Fruit fly (Drosophila melanogaster): ENCODE measurements around the gene Unc-76.

The Unc-76 gene

DNA sequence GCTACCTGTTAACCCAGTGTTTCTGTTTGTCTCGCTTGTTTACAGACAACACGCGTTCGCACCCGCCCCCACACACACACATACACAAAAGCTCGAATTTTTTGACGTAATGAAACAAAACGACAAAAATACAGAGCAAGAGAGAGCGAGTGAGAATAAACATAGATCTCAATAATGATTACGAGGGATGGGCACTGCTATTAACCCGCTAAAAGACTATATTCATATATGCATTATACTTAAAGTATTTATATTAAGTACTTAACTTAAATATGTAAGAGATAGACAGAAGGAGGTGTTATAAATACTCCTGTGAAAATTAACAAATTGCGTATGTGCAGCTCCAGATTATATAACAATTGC, 61.4 kb downstream of the Unc-76 start (continued):
- TF ChIP-seq CG18619 (GFP tag; optimal IDR thresholded peaks at IDR 0.05) (peak; percentile 23), CG9932 (GFP tag; IDR thresholded peaks at IDR 0.05) (peak; percentile 60), Dbx (GFP tag; IDR thresholded peaks at IDR 0.05) (peak; percentile 63; the same call in 2 of the 3 replicates), Rfx (GFP tag; IDR thresholded peaks at IDR 0.05) (peak; percentile 59), prd (optimal IDR thresholded peaks at IDR 0.05) (no peak), prd (GFP tag; IDR thresholded peaks at IDR 0.05) (peak; percentile 35; the same call in 2 of the 3 replicates), corto (GFP tag; optimal IDR thresholded peaks at IDR 0.05) (peak; percentile 51), Trl (optimal IDR thresholded peaks at IDR 0.05) (no peak), Trl (GFP tag; optimal IDR thresholded peaks at IDR 0.05) (peak; percentile 43), CG18262 (tag; optimal IDR thresholded peaks at IDR 0.05) (peak; percentile 38), schlank (tag; optimal IDR thresholded peaks at IDR 0.05) (peak; percentile 65), tap (tag; optimal IDR thresholded peaks at IDR 0.05) (peak; percentile 33), CG7839 (tag; optimal IDR thresholded peaks at IDR 0.05) (peak; percentile 51), Nf-YB (GFP tag; optimal IDR thresholded peaks at IDR 0.05) (peak; percentile 8), CG4424 (GFP tag; optimal IDR thresholded peaks at IDR 0.05) (peak; percentile 30), vvl (GFP tag; IDR thresholded peaks at IDR 0.05) (peak; percentile 64), en (GFP tag; optimal IDR thresholded peaks at IDR 0.05) (no peak), CG6813 (GFP tag; optimal IDR thresholded peaks at IDR 0.05) (peak; percentile 73), CHES-1-like (GFP tag; optimal IDR thresholded peaks at IDR 0.05) (peak; percentile 29), bab2 (GFP tag; optimal IDR thresholded peaks at IDR 0.05) (peak; percentile 29), psq (GFP tag; optimal IDR thresholded peaks at IDR 0.05) (peak; percentile 26), CG4328 (GFP tag; optimal IDR thresholded peaks at IDR 0.05) (peak; percentile 2), Dref (GFP tag; IDR thresholded peaks at IDR 0.05) (no peak), CG14965 (GFP tag; optimal IDR thresholded peaks at IDR 0.05; ENCODE audit: borderline replicate concordance) (no peak), YL-1 (GFP tag; optimal IDR thresholded peaks at IDR 0.05) (peak; percentile 25), eve (GFP tag; optimal IDR thresholded peaks at IDR 0.05) (no peak), ac (GFP tag; optimal IDR thresholded peaks at IDR 0.05) (no peak), fd102C (GFP tag; optimal IDR thresholded peaks at IDR 0.05) (peak; percentile 38), sima (GFP tag; optimal IDR thresholded peaks at IDR 0.05) (no peak), CoRest (tag; optimal IDR thresholded peaks at IDR 0.05) (peak; percentile 50), otp (GFP tag; IDR thresholded peaks at IDR 0.05) (0 out of 3 replicates have a peak, but pooled peaks have one; percentile 35), ewg (GFP tag; optimal IDR thresholded peaks at IDR 0.05) (peak; percentile 23), CG11456 (GFP tag; IDR thresholded peaks at IDR 0.05) (no peak), CG3838 (GFP tag; optimal IDR thresholded peaks at IDR 0.05) (peak; percentile 43), CG17359 (tag; optimal IDR thresholded peaks at IDR 0.05) (peak; percentile 55), CG10654 (GFP tag; optimal IDR thresholded peaks at IDR 0.05) (peak; percentile 25), CG33213 (GFP tag; optimal IDR thresholded peaks at IDR 0.05) (peak; percentile 22), CG2875 (GFP tag; optimal IDR thresholded peaks at IDR 0.05) (peak; percentile 68), Stat92E (GFP tag; optimal IDR thresholded peaks at IDR 0.05) (no peak), chm (GFP tag; IDR thresholded peaks at IDR 0.05) (peak; percentile 75; the same call in 1 of the 2 replicates), pho (GFP tag; optimal IDR thresholded peaks at IDR 0.05) (peak; percentile 10), CG15601 (tag; optimal IDR thresholded peaks at IDR 0.05) (peak; percentile 20), CG14050 (GFP tag; IDR thresholded peaks at IDR 0.05) (peak; percentile 46; the same call in 1 of the 3 replicates), CG8924 (tag; optimal IDR thresholded peaks at IDR 0.05) (peak; percentile 51), Mad (GFP tag; optimal IDR thresholded peaks at IDR 0.05) (peak; percentile 21), pb (GFP tag; optimal IDR thresholded peaks at IDR 0.05) (no peak), CG17361 (GFP tag; IDR thresholded peaks at IDR 0.05) (0 out of 3 replicates have a peak, but pooled peaks have one; percentile 49), mam (GFP tag; optimal IDR thresholded peaks at IDR 0.05) (no peak), Max (GFP tag; optimal IDR thresholded peaks at IDR 0.05) (peak; percentile 28), seq (GFP tag; IDR thresholded peaks at IDR 0.05) (peak; percentile 48; the same call in 1 of the 2 replicates), Abd-B (GFP tag; optimal IDR thresholded peaks at IDR 0.05) (no peak)
